Worm (Caenorhabditis elegans): ENCODE measurements around the gene spr-1.

DNA sequence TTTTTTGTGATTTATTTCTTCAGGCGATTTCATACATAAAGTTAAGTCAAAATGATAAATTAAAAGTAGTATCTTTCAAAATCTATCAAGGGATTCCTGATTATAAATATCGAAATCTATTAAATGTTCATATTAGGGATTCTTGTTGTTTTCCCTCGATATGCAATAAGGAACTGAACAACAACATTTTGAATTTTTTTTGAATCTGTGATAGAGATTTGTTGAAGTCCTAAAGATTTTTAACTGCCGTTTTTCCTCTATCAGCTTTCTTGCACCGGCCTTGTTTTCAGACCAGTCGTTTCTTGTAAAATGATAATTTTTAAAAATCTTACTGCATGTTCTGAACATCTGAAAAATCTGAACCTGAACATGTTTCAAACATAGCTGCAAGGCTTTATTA, 26.6 kb upstream of the spr-1 start:
- TF ChIP-seq unc-62 (GFP tag; optimal IDR thresholded peaks at IDR 0.05): no peak
- TF ChIP-seq snpc-4 (tag; optimal IDR thresholded peaks at IDR 0.05): no peak
- TF ChIP-seq zag-1 (tag; optimal IDR thresholded peaks at IDR 0.05): no peak
- no peak for TF ChIP-seq skn-1 (tag; optimal IDR thresholded peaks at IDR 0.05)

Measured in whole organism, L2 larva.